Fruit fly (Drosophila melanogaster): ENCODE results near the gene Mcm3.

Gene Mcm3

DNA sequence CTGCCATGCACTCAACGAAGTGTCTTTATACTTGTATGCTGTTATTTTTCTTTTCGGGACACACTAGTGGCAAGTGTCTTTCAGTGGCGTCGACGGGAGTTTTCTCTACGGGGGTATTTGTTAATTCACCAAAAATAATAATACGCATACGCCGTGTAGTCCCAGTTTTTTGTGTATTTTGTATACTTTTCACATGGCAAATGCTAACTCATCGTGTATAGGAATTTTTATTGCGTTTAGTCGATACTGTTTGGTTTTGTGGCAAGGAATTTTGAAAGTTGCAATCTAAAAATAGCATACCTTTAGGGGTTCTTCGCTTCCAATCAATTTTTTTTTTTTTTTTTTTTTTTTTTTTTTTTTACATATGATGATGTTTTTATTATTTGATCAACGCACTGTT, 14.8 kb downstream of the Mcm3 start:
- TF ChIP-seq CG7045 (GFP tag; optimal IDR thresholded peaks at IDR 0.05) (no peak), CG12768 (GFP tag; optimal IDR thresholded peaks at IDR 0.05) (no peak), CG11617 (GFP tag; optimal IDR thresholded peaks at IDR 0.05) (no peak), CG33017 (tag; optimal IDR thresholded peaks at IDR 0.05) (no peak), toe (GFP tag; optimal IDR thresholded peaks at IDR 0.05) (no peak), cic (GFP tag; optimal IDR thresholded peaks at IDR 0.05) (no peak), Crg-1 (GFP tag; optimal IDR thresholded peaks at IDR 0.05) (no peak), ovo (GFP tag; optimal IDR thresholded peaks at IDR 0.05) (no peak)

- TF ChIP-seq bab1 (GFP tag; optimal IDR thresholded peaks at IDR 0.05) (no peak), kay (GFP tag; ENCODE audit: borderline replicate concordance) (no peak), ovo (GFP tag; optimal IDR thresholded peaks at IDR 0.05) (no peak), Mnt (GFP tag; optimal IDR thresholded peaks at IDR 0.05) (no peak), toe (GFP tag; optimal IDR thresholded peaks at IDR 0.05) (no peak), cic (GFP tag; optimal IDR thresholded peaks at IDR 0.05) (no peak), tj (GFP tag; optimal IDR thresholded peaks at IDR 0.05) (no peak), CG33017 (tag; optimal IDR thresholded peaks at IDR 0.05) (no peak), cnc (optimal IDR thresholded peaks at IDR 0.05) (no peak), CG11617 (GFP tag; optimal IDR thresholded peaks at IDR 0.05) (no peak), Clk (GFP tag; optimal IDR thresholded peaks at IDR 0.05) (no peak), CG14711 (tag; optimal IDR thresholded peaks at IDR 0.05) (no peak)
Observed at dm6 chrX:5339970-5340369, 16.3 kb downstream of the Mcm3 start, which contains the start of gene SK. TSS of gene SK (plus strand) at chrX:5340236.

DNA sequence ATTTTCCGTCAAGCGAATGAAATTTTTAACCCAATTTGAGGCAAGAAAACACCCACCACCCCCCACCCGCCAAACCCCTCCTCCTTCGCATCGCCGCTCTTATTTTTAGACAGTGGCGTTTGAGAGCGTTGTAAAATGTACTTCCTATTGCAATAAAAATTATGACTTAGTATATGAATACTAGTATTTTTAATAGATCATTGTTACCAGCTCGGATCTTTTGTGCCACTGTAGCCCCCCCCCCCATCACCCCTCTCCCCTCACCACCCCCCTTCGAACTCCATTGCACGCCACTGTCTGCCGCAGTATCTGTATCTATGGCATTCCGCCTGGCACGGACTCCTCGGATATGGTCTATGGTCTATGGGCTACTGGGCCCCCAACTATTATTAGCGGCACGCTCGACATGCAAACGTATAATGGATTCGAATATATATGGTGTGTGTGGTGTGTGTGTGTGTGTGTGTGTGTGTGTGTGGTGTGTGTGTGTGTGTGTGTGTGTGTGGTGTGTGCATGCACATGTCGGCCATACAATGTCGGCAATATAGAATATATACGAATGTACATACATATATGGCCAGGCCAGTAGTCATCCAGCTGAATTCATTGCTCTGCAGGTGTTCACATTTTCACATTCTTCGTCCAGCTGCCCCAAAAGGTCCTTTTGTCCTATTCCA, 26.4 kb downstream of the Mcm3 start:
- TF ChIP-seq CG1620 (GFP tag; optimal IDR thresholded peaks at IDR 0.05): no peak
- TF ChIP-seq Crg-1 (GFP tag; optimal IDR thresholded peaks at IDR 0.05): no peak
- TF ChIP-seq Mnt (GFP tag; optimal IDR thresholded peaks at IDR 0.05): no peak
- TF ChIP-seq kay (GFP tag; ENCODE audit: borderline replicate concordance): no peak
- TF ChIP-seq Hr96 (GFP tag; optimal IDR thresholded peaks at IDR 0.05): no peak
- no peak for TF ChIP-seq cic (GFP tag; optimal IDR thresholded peaks at IDR 0.05)
- TF ChIP-seq CG33017 (tag; optimal IDR thresholded peaks at IDR 0.05): no peak
- no peak for TF ChIP-seq CG12768 (GFP tag; optimal IDR thresholded peaks at IDR 0.05)

dm6 chrX:5357035-5357434, 33.4 kb downstream of the Mcm3 start:
- no peak for TF ChIP-seq kay (GFP tag; ENCODE audit: borderline replicate concordance)
- TF ChIP-seq CG5204 (GFP tag; optimal IDR thresholded peaks at IDR 0.05): no peak
- no peak for TF ChIP-seq toe (GFP tag; optimal IDR thresholded peaks at IDR 0.05)
- no peak for TF ChIP-seq ovo (GFP tag; optimal IDR thresholded peaks at IDR 0.05)
- TF ChIP-seq cic (GFP tag; optimal IDR thresholded peaks at IDR 0.05): no peak
- no peak for TF ChIP-seq cnc (optimal IDR thresholded peaks at IDR 0.05)
- TF ChIP-seq Mnt (GFP tag; optimal IDR thresholded peaks at IDR 0.05): no peak
- TF ChIP-seq CG12768 (GFP tag; optimal IDR thresholded peaks at IDR 0.05): no peak
- no peak for TF ChIP-seq CG11617 (GFP tag; optimal IDR thresholded peaks at IDR 0.05)
- no peak for TF ChIP-seq CG33017 (tag; optimal IDR thresholded peaks at IDR 0.05)
- TF ChIP-seq CG1620 (GFP tag; optimal IDR thresholded peaks at IDR 0.05): no peak
- no peak for TF ChIP-seq tj (GFP tag; optimal IDR thresholded peaks at IDR 0.05)
- no peak for TF ChIP-seq CG7045 (GFP tag; optimal IDR thresholded peaks at IDR 0.05)
- no peak for TF ChIP-seq Clk (GFP tag; optimal IDR thresholded peaks at IDR 0.05)

DNA sequence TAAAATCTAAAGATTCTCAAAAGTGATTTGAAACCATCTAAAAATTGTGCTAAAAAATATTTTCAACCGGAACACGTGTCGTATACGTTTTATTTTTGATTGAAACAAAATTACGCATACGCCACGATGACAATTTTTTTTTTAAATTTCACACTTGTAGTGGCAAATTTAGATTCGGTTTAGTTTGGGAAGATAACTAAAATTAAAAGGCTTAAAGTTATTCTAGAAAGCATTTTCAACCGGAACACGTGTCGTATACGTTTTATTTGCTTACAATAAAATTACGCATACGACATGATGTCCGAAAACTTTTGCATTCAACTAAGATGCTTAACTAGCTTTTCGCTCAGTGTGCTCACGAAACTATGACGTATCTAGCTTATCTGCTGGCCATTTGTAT, 35.2 kb downstream of the Mcm3 start:
- TF ChIP-seq CG12768 (GFP tag; optimal IDR thresholded peaks at IDR 0.05) (no peak), CG7101 (tag; optimal IDR thresholded peaks at IDR 0.05) (no peak)

DNA sequence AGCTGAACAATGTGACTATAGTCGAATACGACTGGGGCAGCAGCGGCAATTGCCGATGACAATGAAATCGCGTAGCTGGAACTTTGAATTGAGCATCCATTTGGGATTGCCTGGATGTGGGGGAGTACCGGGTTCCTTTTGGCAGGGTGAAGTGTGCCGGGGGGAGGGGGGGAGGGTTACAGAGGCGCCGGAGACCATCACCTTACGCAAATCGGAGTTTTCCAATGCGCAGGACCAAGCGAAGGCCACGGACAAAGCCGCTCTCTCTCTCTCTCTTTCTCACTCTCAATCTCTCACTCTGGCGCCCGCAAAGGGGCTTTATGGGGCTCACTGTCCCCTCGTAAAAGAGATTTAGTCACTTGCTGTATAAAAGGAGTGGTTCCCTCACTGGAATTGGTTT, 39.5 kb downstream of the Mcm3 start:
- TF ChIP-seq CG7045 (GFP tag; optimal IDR thresholded peaks at IDR 0.05) (no peak), CG11617 (GFP tag; optimal IDR thresholded peaks at IDR 0.05) (no peak)

DNA sequence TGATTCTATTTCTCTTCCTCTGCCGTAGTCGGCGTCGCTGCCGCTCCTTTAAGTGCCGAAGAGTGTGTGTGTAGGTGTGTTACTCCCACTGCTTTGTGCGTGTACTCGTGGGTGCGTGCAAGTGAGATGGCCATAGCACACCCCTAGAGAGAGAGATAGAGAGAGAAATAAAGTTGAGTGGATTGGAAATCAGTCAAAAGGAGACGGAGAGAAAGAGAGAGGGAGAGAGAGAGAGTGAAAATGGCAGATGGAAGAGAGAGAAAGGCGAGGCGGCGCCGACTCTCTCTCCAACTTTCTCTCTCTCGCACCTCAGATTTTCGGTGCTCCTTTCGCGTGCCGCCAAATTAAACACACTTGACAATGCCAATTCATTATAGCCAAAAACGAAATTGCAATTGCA, 40.4 kb downstream of the Mcm3 start:
- TF ChIP-seq CG11617 (GFP tag; optimal IDR thresholded peaks at IDR 0.05): no peak
- no peak for TF ChIP-seq CG1620 (GFP tag; optimal IDR thresholded peaks at IDR 0.05)
- TF ChIP-seq toe (GFP tag; optimal IDR thresholded peaks at IDR 0.05): no peak
- no peak for TF ChIP-seq CG7045 (GFP tag; optimal IDR thresholded peaks at IDR 0.05)
- TF ChIP-seq cnc (optimal IDR thresholded peaks at IDR 0.05): no peak
- TF ChIP-seq bab1 (GFP tag; optimal IDR thresholded peaks at IDR 0.05): no peak
- no peak for TF ChIP-seq Hr96 (GFP tag; optimal IDR thresholded peaks at IDR 0.05)
- no peak for TF ChIP-seq Clk (GFP tag; optimal IDR thresholded peaks at IDR 0.05)
- TF ChIP-seq Mnt (GFP tag; optimal IDR thresholded peaks at IDR 0.05): no peak
- no peak for TF ChIP-seq CG5204 (GFP tag; optimal IDR thresholded peaks at IDR 0.05)
- TF ChIP-seq tj (GFP tag; optimal IDR thresholded peaks at IDR 0.05): no peak
- no peak for TF ChIP-seq pad (GFP tag; optimal IDR thresholded peaks at IDR 0.05)
- no peak for TF ChIP-seq kay (GFP tag; ENCODE audit: borderline replicate concordance)
- no peak for TF ChIP-seq ovo (GFP tag; optimal IDR thresholded peaks at IDR 0.05)
- no peak for TF ChIP-seq CG12768 (GFP tag; optimal IDR thresholded peaks at IDR 0.05)
- TF ChIP-seq cic (GFP tag; optimal IDR thresholded peaks at IDR 0.05): no peak
